Worm (Caenorhabditis elegans): ENCODE measurements around the gene C26B9.3.

The C26B9.3 gene

ce11 chrX:5330765-5331164 lies 7.3 kb upstream of the C26B9.3 start:
- no peak for TF ChIP-seq bed-3 (GFP tag; optimal IDR thresholded peaks at IDR 0.05)
- no peak for TF ChIP-seq ceh-39 (tag; optimal IDR thresholded peaks at IDR 0.05)
- TF ChIP-seq flh-1 (GFP tag; optimal IDR thresholded peaks at IDR 0.05): no peak
- TF ChIP-seq nhr-12 (tag; optimal IDR thresholded peaks at IDR 0.05): no peak
- no peak for TF ChIP-seq sptf-1 (tag; optimal IDR thresholded peaks at IDR 0.05)
- TF ChIP-seq sem-2 (GFP tag; optimal IDR thresholded peaks at IDR 0.05): no peak

ce11 chrX:5335368-5335767 lies 2.7 kb upstream of the C26B9.3 start, which contains the start of gene C26B9.6:
Gene C26B9.6 (minus strand): TSS chrX:5335468.
- TF ChIP-seq unc-120 (tag; optimal IDR thresholded peaks at IDR 0.05; ENCODE audit: poor library complexity, severe bottlenecking) (no peak), unc-62 (GFP tag; optimal IDR thresholded peaks at IDR 0.05) (no peak), sem-2 (GFP tag; optimal IDR thresholded peaks at IDR 0.05) (no peak), ham-2 (GFP tag; optimal IDR thresholded peaks at IDR 0.05) (no peak), ztf-11 (tag; optimal IDR thresholded peaks at IDR 0.05) (no peak), nhr-237 (tag; optimal IDR thresholded peaks at IDR 0.05) (no peak), elt-3 (tag; optimal IDR thresholded peaks at IDR 0.05) (no peak), cnd-1 (tag; optimal IDR thresholded peaks at IDR 0.05) (no peak), nhr-2 (tag; optimal IDR thresholded peaks at IDR 0.05) (no peak), zip-8 (tag; optimal IDR thresholded peaks at IDR 0.05) (no peak), ceh-39 (tag; optimal IDR thresholded peaks at IDR 0.05) (no peak), bed-3 (GFP tag; optimal IDR thresholded peaks at IDR 0.05) (no peak), snpc-4 (tag; optimal IDR thresholded peaks at IDR 0.05) (no peak)

- TF ChIP-seq blmp-1 (tag; optimal IDR thresholded peaks at IDR 0.05) (no peak), unc-120 (tag; optimal IDR thresholded peaks at IDR 0.05; ENCODE audit: poor library complexity, severe bottlenecking) (peak; percentile 60), hlh-1 (tag; optimal IDR thresholded peaks at IDR 0.05) (peak; percentile 72), ham-2 (GFP tag; optimal IDR thresholded peaks at IDR 0.05) (peak; percentile 75), ceh-83 (GFP tag; optimal IDR thresholded peaks at IDR 0.05) (no peak), mep-1 (tag; optimal IDR thresholded peaks at IDR 0.05) (peak; percentile 57), ces-1 (GFP tag; optimal IDR thresholded peaks at IDR 0.05) (peak; percentile 15), pha-4 (tag; optimal IDR thresholded peaks at IDR 0.05) (peak; percentile 90), lsy-2 (tag; optimal IDR thresholded peaks at IDR 0.05) (peak; percentile 5), M03D4.4 (tag; optimal IDR thresholded peaks at IDR 0.05) (peak; percentile 47), nhr-76 (tag; optimal IDR thresholded peaks at IDR 0.05) (no peak), bed-3 (GFP tag; optimal IDR thresholded peaks at IDR 0.05) (peak; percentile 46), mls-2 (tag; optimal IDR thresholded peaks at IDR 0.05) (peak; percentile 52), drap-1 (GFP tag; optimal IDR thresholded peaks at IDR 0.05) (peak; percentile 30), sptf-1 (tag; optimal IDR thresholded peaks at IDR 0.05) (peak; percentile 57), nhr-237 (tag; optimal IDR thresholded peaks at IDR 0.05) (peak; percentile 36), unc-62 (GFP tag; optimal IDR thresholded peaks at IDR 0.05) (peak; percentile 8), mab-5 (tag; optimal IDR thresholded peaks at IDR 0.05) (no peak)
Observed at ce11 chrX:5336498-5336897, 1.6 kb upstream of the C26B9.3 start.

ce11 chrX:5339357-5339756 lies 1.3 kb downstream of the C26B9.3 start:
- no peak for TF ChIP-seq sem-2 (GFP tag; optimal IDR thresholded peaks at IDR 0.05)
- no peak for TF ChIP-seq ham-2 (GFP tag; optimal IDR thresholded peaks at IDR 0.05)
- no peak for TF ChIP-seq blmp-1 (tag; optimal IDR thresholded peaks at IDR 0.05)
- TF ChIP-seq hlh-1 (tag; optimal IDR thresholded peaks at IDR 0.05): no peak

ce11 chrX:5339889-5340288 lies 1.8 kb downstream of the C26B9.3 start, which contains the start of gene C26B9.2:
Gene C26B9.2 (plus strand): TSS chrX:5340189.
- no peak for TF ChIP-seq sptf-1 (tag; optimal IDR thresholded peaks at IDR 0.05)

- TF ChIP-seq nhr-237 (tag; optimal IDR thresholded peaks at IDR 0.05): no peak
- TF ChIP-seq ceh-39 (tag; optimal IDR thresholded peaks at IDR 0.05): no peak
- no peak for TF ChIP-seq hlh-1 (tag; optimal IDR thresholded peaks at IDR 0.05)
- no peak for TF ChIP-seq lin-13 (tag; optimal IDR thresholded peaks at IDR 0.05)
- TF ChIP-seq nhr-2 (tag; optimal IDR thresholded peaks at IDR 0.05): no peak
- no peak for TF ChIP-seq bed-3 (GFP tag; optimal IDR thresholded peaks at IDR 0.05)
- TF ChIP-seq nhr-28 (tag; optimal IDR thresholded peaks at IDR 0.05): no peak
- no peak for TF ChIP-seq lsy-2 (tag; optimal IDR thresholded peaks at IDR 0.05)
- no peak for TF ChIP-seq ceh-43 (GFP tag; optimal IDR thresholded peaks at IDR 0.05)
- no peak for TF ChIP-seq nhr-12 (tag; optimal IDR thresholded peaks at IDR 0.05)
- no peak for TF ChIP-seq nhr-76 (tag; optimal IDR thresholded peaks at IDR 0.05)
- no peak for TF ChIP-seq mep-1 (tag; optimal IDR thresholded peaks at IDR 0.05)
- TF ChIP-seq ztf-11 (tag; optimal IDR thresholded peaks at IDR 0.05): no peak
- no peak for TF ChIP-seq snpc-4 (tag; optimal IDR thresholded peaks at IDR 0.05)
- no peak for TF ChIP-seq unc-39 (tag; optimal IDR thresholded peaks at IDR 0.05)
- TF ChIP-seq ham-2 (GFP tag; optimal IDR thresholded peaks at IDR 0.05): no peak
- no peak for TF ChIP-seq ces-1 (GFP tag; optimal IDR thresholded peaks at IDR 0.05)
- no peak for TF ChIP-seq unc-62 (GFP tag; optimal IDR thresholded peaks at IDR 0.05)
Observed at ce11 chrX:5342007-5342406, 3.9 kb downstream of the C26B9.3 start, which contains the start of gene C26B9.7. Gene C26B9.7 (plus strand): TSS chrX:5342307.

All from whole organism, mixed stage, embryonic.